Fruit fly (Drosophila melanogaster) whole organism, embryonic: Measurements from ENCODE around the gene CG9101.

Experiments used
- Abd-B ChIP-seq: fragments of 200-800 bp; sonication (Bioruptor generic); optimal IDR thresholded peaks from 2 replicates; lab custom pipeline; 2018; ENCODE audit warnings: missing biosample characterization, mild to moderate bottlenecking, missing genetic modification characterization, moderate library complexity
- Antp ChIP-seq: fragments of 200-800 bp; sonication (Bioruptor generic); optimal IDR thresholded peaks from 3 replicates; lab custom pipeline; 2016; ENCODE audit warnings: missing biosample characterization, missing genetic modification characterization
- B-H2 ChIP-seq: fragments of 200-800 bp; sonication (Bioruptor generic); optimal IDR thresholded peaks from 2 replicates; lab custom pipeline; 2018; ENCODE audit warnings: missing biosample characterization, mild to moderate bottlenecking, missing genetic modification characterization
- BtbVII ChIP-seq: fragments of 200-800 bp; sonication (Bioruptor generic); optimal IDR thresholded peaks from 3 replicates; lab custom pipeline; 2017; ENCODE audit warnings: missing biosample characterization, mild to moderate bottlenecking, missing genetic modification characterization
- CG12155 ChIP-seq: fragments of 200-800 bp; sonication (Bioruptor generic); optimal IDR thresholded peaks from 3 replicates; lab custom pipeline; 2016; ENCODE audit warnings: missing biosample characterization, missing genetic modification characterization
- CG12659 ChIP-seq: fragments of 200-800 bp; sonication (Bioruptor generic); optimal IDR thresholded peaks from 3 replicates; lab custom pipeline; 2017; ENCODE audit warnings: mild to moderate bottlenecking, missing biosample characterization, missing genetic modification reagents, missing genetic modification characterization
- CG14710 ChIP-seq: fragments of 200-800 bp; sonication (Bioruptor generic); optimal IDR thresholded peaks from 3 replicates; lab custom pipeline; 2019; ENCODE audit warnings: missing biosample characterization, mild to moderate bottlenecking, missing genetic modification characterization, moderate library complexity
- CG15269 ChIP-seq: fragments of 200-800 bp; sonication (Bioruptor generic); optimal IDR thresholded peaks from 2 replicates; lab custom pipeline; 2018; ENCODE audit warnings: missing biosample characterization, mild to moderate bottlenecking, missing genetic modification characterization, moderate library complexity
- CG17328 ChIP-seq: fragments of 200-800 bp; sonication (Bioruptor generic); IDR thresholded peaks from 2 replicates; pipeline ENCODE4 v1.3.6; 2022; ENCODE audit warnings: missing biosample characterization, missing genetic modification characterization
- CG17361 ChIP-seq: fragments of 200-800 bp; sonication (Bioruptor generic); IDR thresholded peaks from 3 replicates; pipeline ENCODE4 v1.3.6; 2022; ENCODE audit warnings: missing biosample characterization, missing genetic modification characterization
- CG30431 ChIP-seq: fragments of 200-800 bp; sonication (Bioruptor generic); optimal IDR thresholded peaks from 2 replicates; lab custom pipeline; 2017; ENCODE audit warnings: missing biosample characterization, missing genetic modification characterization
- CG31388 ChIP-seq: fragments of 200-800 bp; sonication (Bioruptor generic); optimal IDR thresholded peaks from 2 replicates; lab custom pipeline; 2016; ENCODE audit warnings: missing biosample characterization, missing genetic modification characterization
- CG32767 ChIP-seq: fragments of 200-800 bp; sonication (Bioruptor generic); IDR thresholded peaks from 2 replicates; pipeline ENCODE4 v1.3.6; 2022; ENCODE audit warnings: missing biosample characterization, missing genetic modification characterization
- CG3281 ChIP-seq: fragments of 200-800 bp; sonication (Bioruptor generic); optimal IDR thresholded peaks from 3 replicates; lab custom pipeline; 2017; ENCODE audit warnings: missing biosample characterization, mild to moderate bottlenecking, missing genetic modification characterization
- CG3838 ChIP-seq: fragments of 200-800 bp; sonication (Bioruptor generic); optimal IDR thresholded peaks from 3 replicates; lab custom pipeline; 2016; ENCODE audit warnings: missing biosample characterization, missing genetic modification characterization
- CG5953 ChIP-seq: fragments of 200-800 bp; sonication (Bioruptor generic); IDR thresholded peaks from 2 replicates; pipeline ENCODE4 v1.3.6; 2022; ENCODE audit warnings: missing biosample characterization, missing genetic modification characterization
- CG6683 ChIP-seq: fragments of 200-800 bp; sonication (Bioruptor generic); optimal IDR thresholded peaks from 2 replicates; lab custom pipeline; 2017; ENCODE audit warnings: missing biosample characterization, mild to moderate bottlenecking, missing genetic modification characterization, missing genetic modification reagents
- CG6813 ChIP-seq: fragments of 200-800 bp; sonication (Bioruptor generic); optimal IDR thresholded peaks from 2 replicates; lab custom pipeline; 2017; ENCODE audit warnings: missing biosample characterization, missing genetic modification characterization, mild to moderate bottlenecking, moderate library complexity, missing genetic modification reagents
- CG7372 ChIP-seq: fragments of 200-800 bp; sonication (Bioruptor generic); IDR thresholded peaks from 2 replicates; pipeline ENCODE4 v1.3.6; 2022; ENCODE audit warnings: missing biosample characterization, missing genetic modification characterization
- CG7556 ChIP-seq: fragments of 200-800 bp; sonication (Bioruptor generic); optimal IDR thresholded peaks from 2 replicates; lab custom pipeline; 2017; ENCODE audit warnings: missing biosample characterization, mild to moderate bottlenecking, missing genetic modification characterization
- CrebB ChIP-seq: fragments of 200-800 bp; sonication (Bioruptor generic); optimal IDR thresholded peaks from 3 replicates; lab custom pipeline; 2018; ENCODE audit warnings: missing biosample characterization, mild to moderate bottlenecking, missing genetic modification characterization
- Ets97D ChIP-seq: fragments of 200-800 bp; sonication (Bioruptor generic); optimal IDR thresholded peaks from 3 replicates; lab custom pipeline; 2016; ENCODE audit warnings: missing biosample characterization, missing genetic modification characterization
- Fer1 ChIP-seq: fragments of 200-800 bp; sonication (Bioruptor generic); optimal IDR thresholded peaks from 2 replicates; lab custom pipeline; 2017; ENCODE audit warnings: missing biosample characterization, mild to moderate bottlenecking, missing genetic modification characterization
- Fer3 ChIP-seq: fragments of 200-800 bp; sonication (Bioruptor generic); optimal IDR thresholded peaks from 2 replicates; lab custom pipeline; 2018; ENCODE audit warnings: missing biosample characterization, mild to moderate bottlenecking, missing genetic modification characterization, moderate library complexity
- Gug ChIP-seq: fragments of 200-800 bp; sonication (Bioruptor generic); IDR thresholded peaks from 4 replicates; pipeline ENCODE4 v1.3.6; 2022; ENCODE audit warnings: missing biosample characterization, missing genetic modification characterization
- H15 ChIP-seq: fragments of 200-800 bp; sonication (Bioruptor generic); IDR thresholded peaks from 3 replicates; pipeline ENCODE4 v1.3.6; 2022; ENCODE audit warnings: missing biosample characterization, missing genetic modification characterization
- HLH54F ChIP-seq: fragments of 200-800 bp; sonication (Bioruptor generic); optimal IDR thresholded peaks from 3 replicates; lab custom pipeline; 2016; ENCODE audit warnings: missing biosample characterization, missing genetic modification characterization
- Hmx ChIP-seq: fragments of 200-800 bp; sonication (Bioruptor generic); optimal IDR thresholded peaks from 2 replicates; lab custom pipeline; 2016; ENCODE audit warnings: missing biosample characterization, missing genetic modification characterization
- Hsf ChIP-seq: fragments of 200-800 bp; sonication (Bioruptor generic); optimal IDR thresholded peaks from 3 replicates; lab custom pipeline; 2016; ENCODE audit warnings: missing biosample characterization, missing genetic modification characterization
- Lhr ChIP-seq: fragments of 200-800 bp; sonication (Bioruptor generic); optimal IDR thresholded peaks from 3 replicates; lab custom pipeline; 2017; ENCODE audit warnings: mild to moderate bottlenecking, missing biosample characterization, missing genetic modification reagents, missing genetic modification characterization
- Mrtf ChIP-seq: fragments of 200-800 bp; sonication (Bioruptor generic); IDR thresholded peaks from 3 replicates; pipeline ENCODE4 v1.3.6; 2022; ENCODE audit warnings: missing biosample characterization, missing genetic modification characterization
- Ptx1 ChIP-seq: fragments of 200-800 bp; sonication (Bioruptor generic); IDR thresholded peaks from 2 replicates; pipeline ENCODE4 v1.3.6; 2022; ENCODE audit warnings: missing biosample characterization, missing genetic modification characterization
- Six4 ChIP-seq: fragments of 200-800 bp; sonication (Bioruptor generic); optimal IDR thresholded peaks from 2 replicates; lab custom pipeline; 2016; ENCODE audit warnings: missing biosample characterization, missing genetic modification characterization
- aop ChIP-seq: fragments of 200-800 bp; sonication (Bioruptor generic); IDR thresholded peaks from 2 replicates; pipeline ENCODE4 v1.3.6; 2022; ENCODE audit warnings: missing biosample characterization, missing genetic modification characterization
- ato ChIP-seq: fragments of 200-800 bp; sonication (Bioruptor generic); IDR thresholded peaks from 2 replicates; pipeline ENCODE4 v1.3.6; 2022; ENCODE audit warnings: missing biosample characterization, missing genetic modification characterization; ENCODE audit not compliant: partially characterized antibody
- bab2 ChIP-seq: fragments of 200-800 bp; sonication (Bioruptor generic); optimal IDR thresholded peaks from 2 replicates; lab custom pipeline; 2016; ENCODE audit warnings: missing biosample characterization, missing genetic modification characterization
- br ChIP-seq: fragments of >200 bp; optimal IDR thresholded peaks from 2 replicates; lab custom pipeline; 2017
- disco-r ChIP-seq: fragments of 200-800 bp; sonication (Bioruptor generic); optimal IDR thresholded peaks from 2 replicates; lab custom pipeline; 2016; ENCODE audit warnings: missing biosample characterization, missing genetic modification characterization
- dpn ChIP-seq, 2 experiments: fragments of 200-800 bp; sonication (Bioruptor generic); optimal IDR thresholded peaks; 3 replicates each; lab custom pipeline; 2016; ENCODE audit warnings: missing biosample characterization in 2 of 2, missing genetic modification characterization in 2 of 2
- eve ChIP-seq, 2 experiments: fragments of >200 bp; optimal IDR thresholded peaks; 2 replicates each; lab custom pipeline; 2017; ENCODE audit warnings: missing biosample characterization in 2 of 2, missing genetic modification characterization in 2 of 2
- fd96Cb ChIP-seq: fragments of 200-800 bp; sonication (Bioruptor generic); optimal IDR thresholded peaks from 2 replicates; lab custom pipeline; 2018; ENCODE audit warnings: missing biosample characterization, mild to moderate bottlenecking, missing genetic modification characterization, moderate library complexity
- ind ChIP-seq: fragments of 200-800 bp; sonication (Bioruptor generic); optimal IDR thresholded peaks from 3 replicates; lab custom pipeline; 2016; ENCODE audit warnings: missing biosample characterization, missing genetic modification characterization
- lbe ChIP-seq: fragments of 200-800 bp; sonication (Bioruptor generic); optimal IDR thresholded peaks from 2 replicates; lab custom pipeline; 2016; ENCODE audit warnings: missing biosample characterization, mild to moderate bottlenecking, missing genetic modification characterization
- nau ChIP-seq: fragments of 200-800 bp; sonication (Bioruptor generic); optimal IDR thresholded peaks from 3 replicates; lab custom pipeline; 2017; ENCODE audit warnings: missing biosample characterization, mild to moderate bottlenecking, missing genetic modification characterization, missing genetic modification reagents
- peb ChIP-seq: fragments of 200-800 bp; sonication (Bioruptor generic); IDR thresholded peaks from 2 replicates; pipeline ENCODE4 v1.3.6; 2022; ENCODE audit warnings: missing biosample characterization, missing genetic modification characterization
- pum ChIP-seq: fragments of 200-800 bp; sonication (Bioruptor generic); optimal IDR thresholded peaks from 2 replicates; lab custom pipeline; 2016; ENCODE audit warnings: missing biosample characterization, missing genetic modification characterization
- ranshi ChIP-seq: fragments of 200-800 bp; sonication (Bioruptor generic); IDR thresholded peaks from 2 replicates; pipeline ENCODE4 v1.3.6; 2022; ENCODE audit warnings: missing biosample characterization, missing genetic modification characterization
- sr ChIP-seq: fragments of 200-800 bp; sonication (Bioruptor generic); IDR thresholded peaks from 3 replicates; pipeline ENCODE4 v1.3.6; 2022; ENCODE audit warnings: missing biosample characterization, missing genetic modification characterization
- ssp ChIP-seq: fragments of 200-800 bp; sonication (Bioruptor generic); IDR thresholded peaks from 2 replicates; pipeline ENCODE4 v1.3.6; 2022; ENCODE audit warnings: missing biosample characterization, missing genetic modification characterization
- trh ChIP-seq: fragments of 200-800 bp; sonication (Bioruptor generic); optimal IDR thresholded peaks from 2 replicates; lab custom pipeline; 2016; ENCODE audit warnings: missing biosample characterization, missing genetic modification characterization
- wek ChIP-seq: fragments of 200-800 bp; sonication (Bioruptor generic); optimal IDR thresholded peaks from 3 replicates; lab custom pipeline; 2018; ENCODE audit warnings: missing biosample characterization, mild to moderate bottlenecking, missing genetic modification characterization, moderate library complexity
- zen ChIP-seq: fragments of 200-800 bp; sonication (Bioruptor generic); optimal IDR thresholded peaks from 3 replicates; lab custom pipeline; 2018; ENCODE audit warnings: missing biosample characterization, mild to moderate bottlenecking, missing genetic modification characterization, moderate library complexity

Gene CG9101

dm6 chrX:15216048-15216447 lies 13.6 kb downstream of the CG9101 start (continued):
- TF ChIP-seq CG7556 (GFP tag; lab: Kevin White, UChicago) (peak; percentile 85), disco-r (GFP tag; lab: Kevin White, UChicago) (no peak), trh (GFP tag; lab: Kevin White, UChicago) (no peak), pum (no peak), peb (GFP tag; lab: Robert Waterston, UW) (no peak), Gug (GFP tag; lab: Robert Waterston, UW) (peak; percentile 62; the same call in 3 of the 4 replicates), CG31388 (GFP tag; lab: Kevin White, UChicago) (no peak), Antp (GFP tag; lab: Kevin White, UChicago) (no peak), CG14710 (tag; lab: Kevin White, UChicago) (peak; percentile 21), sr (peak; percentile 23; the same call in 1 of the 3 replicates), Ets97D (GFP tag; lab: Kevin White, UChicago) (peak; percentile 4), CG3281 (peak; percentile 77), nau (peak; percentile 29), ato (GFP tag; lab: Robert Waterston, UW) (no peak), CG12659 (GFP tag; lab: Kevin White, UChicago) (peak; percentile 66), CG12155 (GFP tag; lab: Kevin White, UChicago) (peak; percentile 49), eve (GFP tag; optimal IDR thresholded peaks at IDR 0.05; lab: Kevin White, UChicago) (peak in 1 of 2 experiments; percentile 52), Ptx1 (GFP tag; lab: Robert Waterston, UW) (peak; percentile 80), CG15269 (tag; lab: Kevin White, UChicago) (peak; percentile 70), Six4 (GFP tag; lab: Kevin White, UChicago) (no peak), Mrtf (GFP tag; lab: Robert Waterston, UW) (peak; percentile 66; the same call in 2 of the 3 replicates), ranshi (GFP tag; lab: Robert Waterston, UW) (peak; percentile 34; the same call in 1 of the 2 replicates), B-H2 (GFP tag; lab: Kevin White, UChicago) (peak; percentile 12), CG6683 (GFP tag; lab: Kevin White, UChicago) (peak; percentile 44), aop (GFP tag; lab: Robert Waterston, UW) (no peak), HLH54F (GFP tag; lab: Kevin White, UChicago) (peak; percentile 60), CG6813 (GFP tag; lab: Kevin White, UChicago) (peak; percentile 48), CG5953 (GFP tag; lab: Robert Waterston, UW) (no peak), CG3838 (GFP tag; lab: Kevin White, UChicago) (no peak), ssp (GFP tag; lab: Robert Waterston, UW) (peak; percentile 45), fd96Cb (peak; percentile 60), Fer3 (tag; lab: Kevin White, UChicago) (peak; percentile 68), bab2 (GFP tag; lab: Kevin White, UChicago) (peak; percentile 21), br (lab: Kevin White, UChicago) (no peak), wek (GFP tag; lab: Kevin White, UChicago) (no peak), CG17328 (GFP tag; lab: Robert Waterston, UW) (peak; percentile 29; the same call in 1 of the 2 replicates), zen (tag; lab: Kevin White, UChicago) (no peak), Hmx (GFP tag; lab: Kevin White, UChicago) (no peak), CG30431 (GFP tag; lab: Kevin White, UChicago) (peak; percentile 34), H15 (peak; percentile 40; the same call in 1 of the 3 replicates), Fer1 (GFP tag; lab: Kevin White, UChicago) (peak; percentile 83), dpn (GFP tag; optimal IDR thresholded peaks at IDR 0.05; lab: Kevin White, UChicago) (peak in 1 of 2 experiments; percentile 52), CG32767 (GFP tag; lab: Robert Waterston, UW) (peak; percentile 48; the same call in 1 of the 2 replicates), lbe (GFP tag; lab: Kevin White, UChicago) (no peak), ind (GFP tag; lab: Kevin White, UChicago) (peak; percentile 66), CG7372 (GFP tag; lab: Robert Waterston, UW) (peak; percentile 36; the same call in 1 of the 2 replicates), Abd-B (peak; percentile 40), Hsf (GFP tag; lab: Kevin White, UChicago) (peak; percentile 51), Lhr (GFP tag; lab: Kevin White, UChicago) (no peak), CrebB (peak; percentile 18), BtbVII (GFP tag; lab: Kevin White, UChicago) (peak; percentile 58), CG17361 (GFP tag; lab: Robert Waterston, UW) (peak; percentile 66; the same call in 2 of the 3 replicates)
